Worm (Caenorhabditis elegans) whole organism, L3 larva: ENCODE results near the gene fbxa-86.

ENCODE experiments used
- ZK546.5 ChIP-seq: sonication (generic microtip); optimal IDR thresholded peaks from 2 replicates; lab custom pipeline; 2017; ENCODE audit warnings: missing biosample characterization, missing genetic modification characterization
- ceh-16 ChIP-seq: sonication (generic microtip); optimal IDR thresholded peaks from 2 replicates; lab custom pipeline; 2017; ENCODE audit warnings: missing biosample characterization, missing genetic modification characterization
- ceh-9 ChIP-seq: sonication (generic microtip); optimal IDR thresholded peaks from 2 replicates; lab custom pipeline; 2018; ENCODE audit warnings: missing biosample characterization, missing genetic modification characterization
- elt-3 ChIP-seq, 3 experiments: fragments of 150-350 bp in 1 of 3; sonication (generic microtip) in 2 of 3; optimal IDR thresholded peaks; 2 replicates in 2 of 3; 4 replicates in 1 of 3; lab custom pipeline; 2014 to 2017; ENCODE audit warnings: missing biosample characterization in 3 of 3, missing genetic modification characterization in 3 of 3
- fos-1 ChIP-seq: fragments of 150-350 bp; optimal IDR thresholded peaks from 2 replicates; lab custom pipeline; 2014; ENCODE audit warnings: missing biosample characterization, missing genetic modification characterization
- jun-1 ChIP-seq: fragments of 150-350 bp; optimal IDR thresholded peaks from 2 replicates; lab custom pipeline; 2014; ENCODE audit warnings: missing biosample characterization, missing genetic modification reagents, missing genetic modification characterization
- lin-15B ChIP-seq: fragments of 150-350 bp; optimal IDR thresholded peaks from 2 replicates; lab custom pipeline; 2014; ENCODE audit warnings: missing biosample characterization, missing genetic modification characterization
- nhr-12 ChIP-seq: fragments of 150-350 bp; optimal IDR thresholded peaks from 2 replicates; lab custom pipeline; 2014; ENCODE audit warnings: missing biosample characterization, missing genetic modification characterization
- nhr-76 ChIP-seq: fragments of 150-350 bp; sonication (generic microtip); optimal IDR thresholded peaks from 5 replicates; lab custom pipeline; 2014; ENCODE audit warnings: missing biosample characterization, missing genetic modification characterization
- pqm-1 ChIP-seq: fragments of 150-350 bp; optimal IDR thresholded peaks from 2 replicates; lab custom pipeline; 2017; ENCODE audit warnings: missing biosample characterization, missing genetic modification characterization, inconsistent platforms
- skn-1 ChIP-seq: fragments of 150-350 bp; optimal IDR thresholded peaks from 2 replicates; lab custom pipeline; 2014; ENCODE audit warnings: missing biosample characterization, missing genetic modification characterization
- snpc-4 ChIP-seq: fragments of 150-350 bp; optimal IDR thresholded peaks from 2 replicates; lab custom pipeline; 2014; ENCODE audit warnings: missing biosample characterization, missing genetic modification characterization

- TF ChIP-seq jun-1: no peak
- no peak for TF ChIP-seq ceh-9
- TF ChIP-seq ZK546.5 (tag; lab: Kevin White, UChicago): no peak
- TF ChIP-seq skn-1 (tag; lab: Kevin White, UChicago): no peak
- TF ChIP-seq fos-1 (tag; lab: Kevin White, UChicago): no peak
- no peak for TF ChIP-seq elt-3 (tag; optimal IDR thresholded peaks at IDR 0.05; lab: Kevin White, UChicago)
- TF ChIP-seq lin-15B (tag; lab: Kevin White, UChicago): no peak
- no peak for TF ChIP-seq nhr-12 (tag; lab: Kevin White, UChicago)
- no peak for TF ChIP-seq ceh-16
- TF ChIP-seq nhr-76: no peak
- no peak for TF ChIP-seq snpc-4 (tag; lab: Kevin White, UChicago)
- TF ChIP-seq pqm-1 (tag; lab: Kevin White, UChicago): no peak
Measured at ce11 chrIV:4915689-4916088, 22.1 kb downstream of the fbxa-86 start, which contains the start of gene str-155.
